Worm (Caenorhabditis elegans): ENCODE measurements around the gene hpo-34.

Gene hpo-34

DNA sequence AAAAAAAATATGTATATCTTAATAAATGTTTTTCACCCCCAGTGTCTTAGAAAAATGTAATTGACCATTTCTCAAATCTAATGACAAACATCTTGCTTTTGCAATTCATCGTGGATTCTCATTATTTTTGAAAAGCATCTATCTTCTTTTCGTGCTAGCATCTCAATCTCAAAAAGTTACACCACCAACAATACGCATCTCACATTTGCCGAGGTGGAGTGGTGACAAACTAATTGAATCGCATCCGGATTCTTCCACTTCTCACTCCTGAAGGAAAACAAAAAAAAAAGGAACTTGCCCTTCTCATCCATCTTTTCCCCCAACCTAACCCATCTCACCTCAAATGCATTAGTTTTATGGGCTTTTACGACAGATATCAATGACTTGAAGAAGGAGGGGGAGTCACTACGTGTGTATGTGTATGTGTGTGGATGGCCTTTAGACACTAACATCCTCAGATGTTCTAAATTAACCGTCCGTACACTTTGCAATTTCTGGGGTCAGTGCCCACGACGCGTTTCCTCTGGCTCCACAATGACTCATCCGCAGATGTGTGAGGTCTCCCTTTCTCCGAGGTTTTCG is 28.7 kb upstream of the hpo-34 start:
- no peak for TF ChIP-seq snpc-4 (tag; optimal IDR thresholded peaks at IDR 0.05)
- no peak for TF ChIP-seq zip-8 (tag; optimal IDR thresholded peaks at IDR 0.05)
- TF ChIP-seq unc-62 (GFP tag; optimal IDR thresholded peaks at IDR 0.05) = peak; percentile 40
- no peak for TF ChIP-seq ham-2 (GFP tag; optimal IDR thresholded peaks at IDR 0.05)
- no peak for TF ChIP-seq mep-1 (tag; optimal IDR thresholded peaks at IDR 0.05)
- no peak for TF ChIP-seq mls-2 (tag; optimal IDR thresholded peaks at IDR 0.05)
- no peak for TF ChIP-seq ceh-43 (GFP tag; optimal IDR thresholded peaks at IDR 0.05)
- TF ChIP-seq hlh-1 (tag; optimal IDR thresholded peaks at IDR 0.05) = no peak

DNA sequence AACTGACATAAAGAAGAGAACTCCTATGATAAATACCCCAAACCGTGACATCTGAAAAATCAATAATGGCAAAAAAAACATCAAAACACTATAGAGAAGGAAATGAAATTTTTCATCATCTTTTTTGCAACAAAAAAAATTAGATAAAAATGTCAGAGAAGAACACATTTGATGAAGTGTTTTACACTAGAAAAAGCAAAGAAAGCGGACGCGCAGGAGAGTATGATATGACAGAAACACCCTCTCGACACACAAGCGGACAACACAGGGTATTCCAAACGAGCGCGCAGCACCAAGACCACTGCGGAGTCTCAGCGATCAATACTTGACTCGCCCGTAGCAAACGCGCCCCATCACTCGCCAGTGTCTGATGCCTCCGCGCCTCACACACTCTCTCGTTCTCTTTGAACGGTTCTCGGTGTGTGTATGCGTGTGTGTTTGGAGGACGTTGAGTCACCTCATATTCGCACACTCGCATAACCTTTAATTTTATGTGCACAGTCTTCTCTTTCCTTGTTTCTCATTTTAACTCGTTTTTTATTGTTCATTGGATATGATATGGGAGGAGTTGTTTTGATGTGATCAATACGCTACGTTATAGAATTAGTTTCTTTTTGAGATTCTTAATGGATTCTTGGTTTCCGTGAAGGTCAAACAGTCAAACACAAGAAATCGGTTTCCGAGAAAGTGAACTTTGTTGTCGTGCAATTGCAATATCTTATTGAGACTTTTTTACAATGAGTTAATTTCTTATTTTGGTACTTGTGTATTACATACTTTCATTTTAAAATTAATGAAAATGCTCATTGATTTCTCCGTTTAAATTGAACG is 27.8 kb upstream of the hpo-34 start, which contains the start of gene selt-1.1:
selt-1.1 (minus strand) TSS at position 51 of the 831 bp plus-strand sequence.
- TF ChIP-seq ces-1 (GFP tag; optimal IDR thresholded peaks at IDR 0.05) (no peak), blmp-1 (tag; optimal IDR thresholded peaks at IDR 0.05) (no peak), bed-3 (GFP tag; optimal IDR thresholded peaks at IDR 0.05) (no peak), cnd-1 (tag; optimal IDR thresholded peaks at IDR 0.05) (peak; percentile 4), drap-1 (GFP tag; optimal IDR thresholded peaks at IDR 0.05) (peak; percentile 14), lin-32 (GFP tag; optimal IDR thresholded peaks at IDR 0.05) (no peak), pha-4 (tag; optimal IDR thresholded peaks at IDR 0.05) (peak; percentile 82), hlh-1 (tag; optimal IDR thresholded peaks at IDR 0.05) (peak; percentile 38), elt-1 (tag; optimal IDR thresholded peaks at IDR 0.05; ENCODE audit: borderline replicate concordance, insufficient read depth) (no peak), lin-13 (tag; optimal IDR thresholded peaks at IDR 0.05) (no peak), sptf-1 (tag; optimal IDR thresholded peaks at IDR 0.05) (no peak), nhr-12 (tag; optimal IDR thresholded peaks at IDR 0.05) (no peak), ztf-11 (tag; optimal IDR thresholded peaks at IDR 0.05) (no peak), nhr-237 (tag; optimal IDR thresholded peaks at IDR 0.05) (peak; percentile 13), unc-39 (tag; optimal IDR thresholded peaks at IDR 0.05) (no peak), nhr-76 (tag; optimal IDR thresholded peaks at IDR 0.05) (no peak), ceh-39 (tag; optimal IDR thresholded peaks at IDR 0.05) (no peak), flh-1 (GFP tag; optimal IDR thresholded peaks at IDR 0.05) (no peak), nhr-28 (tag; optimal IDR thresholded peaks at IDR 0.05) (no peak), ceh-83 (GFP tag; optimal IDR thresholded peaks at IDR 0.05) (peak; percentile 59), sem-2 (GFP tag; optimal IDR thresholded peaks at IDR 0.05) (no peak), elt-3 (tag; optimal IDR thresholded peaks at IDR 0.05) (no peak), nhr-2 (tag; optimal IDR thresholded peaks at IDR 0.05) (peak; percentile 57), unc-120 (tag; optimal IDR thresholded peaks at IDR 0.05; ENCODE audit: poor library complexity, severe bottlenecking) (peak; percentile 70), tbx-8 (GFP tag; optimal IDR thresholded peaks at IDR 0.05) (no peak), mls-2 (tag; optimal IDR thresholded peaks at IDR 0.05) (no peak), M03D4.4 (tag; optimal IDR thresholded peaks at IDR 0.05) (no peak), mep-1 (tag; optimal IDR thresholded peaks at IDR 0.05) (peak; percentile 9), mab-5 (tag; optimal IDR thresholded peaks at IDR 0.05) (no peak), ceh-43 (GFP tag; optimal IDR thresholded peaks at IDR 0.05) (no peak), ham-2 (GFP tag; optimal IDR thresholded peaks at IDR 0.05) (no peak), zip-8 (tag; optimal IDR thresholded peaks at IDR 0.05) (no peak), snpc-4 (tag; optimal IDR thresholded peaks at IDR 0.05) (no peak), lsy-2 (tag; optimal IDR thresholded peaks at IDR 0.05) (no peak), unc-62 (GFP tag; optimal IDR thresholded peaks at IDR 0.05) (peak; percentile 36)

DNA sequence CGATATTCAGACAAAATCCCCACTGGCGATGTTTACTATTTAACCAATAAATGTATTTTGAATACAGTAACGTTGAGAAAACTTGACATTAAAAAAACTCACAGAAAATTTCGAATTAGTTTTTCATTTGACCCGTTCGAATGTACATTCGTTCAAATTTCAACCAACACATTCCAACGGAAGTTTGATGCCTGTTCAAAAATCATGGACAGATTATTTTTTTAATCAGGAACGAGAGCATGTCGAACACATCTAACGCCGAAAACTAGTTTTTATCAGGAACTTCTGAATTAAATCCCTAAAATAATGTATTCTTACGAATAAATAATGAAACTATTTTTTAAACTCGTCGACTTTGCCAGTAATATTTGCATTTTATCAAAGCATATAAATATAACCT is 22.8 kb upstream of the hpo-34 start:
- TF ChIP-seq pha-4 (tag; optimal IDR thresholded peaks at IDR 0.05) (no peak), flh-1 (GFP tag; optimal IDR thresholded peaks at IDR 0.05) (no peak), ces-1 (GFP tag; optimal IDR thresholded peaks at IDR 0.05) (no peak), M03D4.4 (tag; optimal IDR thresholded peaks at IDR 0.05) (no peak), ceh-43 (GFP tag; optimal IDR thresholded peaks at IDR 0.05) (no peak), mab-5 (tag; optimal IDR thresholded peaks at IDR 0.05) (no peak), mep-1 (tag; optimal IDR thresholded peaks at IDR 0.05) (no peak), lin-13 (tag; optimal IDR thresholded peaks at IDR 0.05) (no peak), lin-32 (GFP tag; optimal IDR thresholded peaks at IDR 0.05) (no peak)
